Worm (Caenorhabditis elegans): ENCODE data around the gene hsp-12.6.

Gene hsp-12.6

DNA sequence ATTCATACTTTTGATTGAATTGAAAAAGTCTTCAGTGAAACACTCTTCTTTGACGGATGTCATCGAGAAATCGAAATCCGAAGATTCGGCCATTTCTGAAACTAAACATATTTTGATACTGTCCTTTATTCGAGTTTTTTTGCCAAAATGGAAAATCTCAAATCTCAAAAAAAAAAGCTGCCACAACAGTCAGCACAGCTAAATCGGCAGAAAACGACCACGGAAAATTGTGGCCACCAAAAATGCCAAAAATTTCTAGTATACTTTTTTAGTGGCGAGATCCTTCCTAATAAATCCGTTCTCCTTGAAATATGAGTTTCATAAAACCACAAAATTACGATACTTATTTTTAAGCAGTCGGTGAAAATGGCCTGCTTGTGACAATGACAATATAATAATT is 3.1 kb downstream of the hsp-12.6 start, which contains the start of gene F38E11.9:
Gene F38E11.9, minus strand, starts transcription at position 101 of the 400 bp plus-strand sequence.
- TF ChIP-seq ceh-39 (tag; optimal IDR thresholded peaks at IDR 0.05): no peak
- no peak for TF ChIP-seq nhr-12 (tag; optimal IDR thresholded peaks at IDR 0.05)
- no peak for TF ChIP-seq sem-2 (GFP tag; optimal IDR thresholded peaks at IDR 0.05)
- TF ChIP-seq blmp-1 (tag; optimal IDR thresholded peaks at IDR 0.05): no peak
- no peak for TF ChIP-seq ceh-83 (GFP tag; optimal IDR thresholded peaks at IDR 0.05)
- no peak for TF ChIP-seq elt-1 (tag; optimal IDR thresholded peaks at IDR 0.05; ENCODE audit: borderline replicate concordance, insufficient read depth)
- TF ChIP-seq nhr-237 (tag; optimal IDR thresholded peaks at IDR 0.05): no peak
- no peak for TF ChIP-seq nhr-76 (tag; optimal IDR thresholded peaks at IDR 0.05)
- no peak for TF ChIP-seq flh-1 (GFP tag; optimal IDR thresholded peaks at IDR 0.05)
- no peak for TF ChIP-seq nhr-2 (tag; optimal IDR thresholded peaks at IDR 0.05)
- TF ChIP-seq ham-2 (GFP tag; optimal IDR thresholded peaks at IDR 0.05): no peak
- no peak for TF ChIP-seq snpc-4 (tag; optimal IDR thresholded peaks at IDR 0.05)
- TF ChIP-seq lsy-2 (tag; optimal IDR thresholded peaks at IDR 0.05): no peak
- TF ChIP-seq zip-8 (tag; optimal IDR thresholded peaks at IDR 0.05): no peak
- no peak for TF ChIP-seq nhr-28 (tag; optimal IDR thresholded peaks at IDR 0.05)
- no peak for TF ChIP-seq unc-120 (tag; optimal IDR thresholded peaks at IDR 0.05; ENCODE audit: poor library complexity, severe bottlenecking)
- no peak for TF ChIP-seq pha-4 (tag; optimal IDR thresholded peaks at IDR 0.05)

DNA sequence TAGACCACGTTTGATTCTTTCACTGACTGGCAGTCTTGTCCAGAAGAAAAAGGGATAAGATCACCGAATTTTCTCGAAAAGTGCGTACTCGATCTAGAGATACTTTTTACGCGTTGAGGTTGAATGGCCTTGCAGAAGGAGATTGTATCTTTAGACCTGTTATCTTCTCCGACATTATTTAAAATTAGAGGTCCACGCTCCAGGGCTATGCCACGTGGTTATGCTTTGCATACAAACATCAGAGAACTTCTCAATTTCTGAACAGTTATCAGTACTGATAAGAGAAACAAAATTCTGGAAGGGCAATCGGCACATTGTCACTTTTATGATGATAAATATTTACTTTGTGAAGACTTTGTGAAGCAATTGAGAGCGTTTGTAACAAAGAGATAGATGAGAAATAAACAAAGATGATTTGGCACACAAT is 4.9 kb downstream of the hsp-12.6 start:
- TF ChIP-seq elt-1 (tag; optimal IDR thresholded peaks at IDR 0.05; ENCODE audit: borderline replicate concordance, insufficient read depth) (peak; percentile 80), M03D4.4 (tag; optimal IDR thresholded peaks at IDR 0.05) (no peak)

DNA sequence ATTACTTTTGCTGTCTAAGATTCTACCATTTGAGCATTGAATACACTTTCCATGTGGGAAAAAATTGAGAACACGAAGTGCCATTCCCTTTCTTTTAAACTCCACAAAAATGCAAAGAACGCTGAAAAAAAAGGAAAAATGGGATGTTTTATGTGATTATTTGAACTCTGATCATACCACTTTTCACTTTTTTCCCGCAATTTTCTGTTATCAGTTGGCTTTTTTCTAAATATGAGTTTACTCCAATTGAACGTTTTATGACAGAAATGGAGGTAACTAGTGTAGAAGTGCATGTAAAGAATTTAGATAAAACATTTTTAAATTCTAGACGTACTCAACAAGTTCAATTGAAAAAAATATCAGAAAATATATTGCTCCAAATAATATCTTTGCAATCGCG is 5.6 kb downstream of the hsp-12.6 start:
- no peak for TF ChIP-seq bed-3 (GFP tag; optimal IDR thresholded peaks at IDR 0.05)
- TF ChIP-seq nhr-2 (tag; optimal IDR thresholded peaks at IDR 0.05): no peak
- TF ChIP-seq flh-1 (GFP tag; optimal IDR thresholded peaks at IDR 0.05): no peak
- TF ChIP-seq lin-13 (tag; optimal IDR thresholded peaks at IDR 0.05): no peak
- no peak for TF ChIP-seq lsy-2 (tag; optimal IDR thresholded peaks at IDR 0.05)
- no peak for TF ChIP-seq M03D4.4 (tag; optimal IDR thresholded peaks at IDR 0.05)
- no peak for TF ChIP-seq cnd-1 (tag; optimal IDR thresholded peaks at IDR 0.05)
- no peak for TF ChIP-seq ceh-39 (tag; optimal IDR thresholded peaks at IDR 0.05)

DNA sequence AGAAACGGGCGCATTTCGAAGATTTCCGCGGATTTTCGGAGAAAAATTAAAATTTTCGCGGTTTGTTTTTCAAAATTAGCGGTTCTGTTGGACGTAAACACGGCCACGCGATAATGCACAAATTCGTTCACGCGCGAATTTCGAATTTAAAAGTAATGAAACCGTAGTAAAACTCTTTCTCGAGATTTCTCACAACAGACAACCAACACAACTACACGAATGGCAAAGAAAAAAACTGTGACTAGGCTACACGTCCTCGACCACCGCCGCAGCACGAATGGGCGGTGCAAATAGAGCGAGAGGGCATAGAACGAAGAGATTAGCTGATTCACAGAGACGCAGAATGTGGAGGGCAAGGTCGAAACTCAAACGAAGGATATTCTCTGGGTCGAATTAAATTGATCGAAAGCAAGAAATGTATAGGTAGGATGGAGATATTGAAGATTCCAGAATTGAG is 6.1 kb downstream of the hsp-12.6 start, which contains the start of gene idh-1:
Gene idh-1, minus strand, starts transcription at position 228 of the 457 bp plus-strand sequence.
- TF ChIP-seq lin-13 (tag; optimal IDR thresholded peaks at IDR 0.05) (no peak), snpc-4 (tag; optimal IDR thresholded peaks at IDR 0.05) (no peak), lsy-2 (tag; optimal IDR thresholded peaks at IDR 0.05) (no peak), nhr-12 (tag; optimal IDR thresholded peaks at IDR 0.05) (no peak), unc-39 (tag; optimal IDR thresholded peaks at IDR 0.05) (no peak), blmp-1 (tag; optimal IDR thresholded peaks at IDR 0.05) (no peak), tbx-8 (GFP tag; optimal IDR thresholded peaks at IDR 0.05) (no peak), bed-3 (GFP tag; optimal IDR thresholded peaks at IDR 0.05) (no peak), sem-2 (GFP tag; optimal IDR thresholded peaks at IDR 0.05) (no peak), mab-5 (tag; optimal IDR thresholded peaks at IDR 0.05) (no peak)

DNA sequence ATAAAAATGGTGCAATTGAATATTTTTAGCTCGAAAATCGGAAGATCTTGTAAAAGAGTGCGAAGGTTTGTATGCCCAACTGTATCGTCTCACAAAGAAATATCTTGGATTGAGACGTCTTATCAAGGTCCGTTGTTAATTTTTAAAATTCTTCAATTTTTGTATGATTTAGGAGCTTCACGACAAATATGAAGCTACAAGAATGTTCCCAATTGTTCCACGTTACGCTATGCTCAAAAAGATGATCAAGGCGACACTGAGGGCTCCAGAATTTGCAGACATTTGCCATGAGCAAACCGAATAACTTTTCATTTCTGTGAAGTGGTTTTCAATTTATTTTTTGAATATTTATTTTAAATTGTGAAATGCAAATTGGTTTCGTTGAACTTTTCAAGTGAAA is 8.3 kb downstream of the hsp-12.6 start:
- TF ChIP-seq mep-1 (tag; optimal IDR thresholded peaks at IDR 0.05) (no peak), ceh-39 (tag; optimal IDR thresholded peaks at IDR 0.05) (no peak), lin-32 (GFP tag; optimal IDR thresholded peaks at IDR 0.05) (no peak), snpc-4 (tag; optimal IDR thresholded peaks at IDR 0.05) (no peak), blmp-1 (tag; optimal IDR thresholded peaks at IDR 0.05) (no peak), lsy-2 (tag; optimal IDR thresholded peaks at IDR 0.05) (no peak), hlh-1 (tag; optimal IDR thresholded peaks at IDR 0.05) (no peak), ham-2 (GFP tag; optimal IDR thresholded peaks at IDR 0.05) (no peak), nhr-237 (tag; optimal IDR thresholded peaks at IDR 0.05) (no peak), drap-1 (GFP tag; optimal IDR thresholded peaks at IDR 0.05) (no peak), unc-39 (tag; optimal IDR thresholded peaks at IDR 0.05) (no peak), nhr-12 (tag; optimal IDR thresholded peaks at IDR 0.05) (no peak), sptf-1 (tag; optimal IDR thresholded peaks at IDR 0.05) (no peak)

DNA sequence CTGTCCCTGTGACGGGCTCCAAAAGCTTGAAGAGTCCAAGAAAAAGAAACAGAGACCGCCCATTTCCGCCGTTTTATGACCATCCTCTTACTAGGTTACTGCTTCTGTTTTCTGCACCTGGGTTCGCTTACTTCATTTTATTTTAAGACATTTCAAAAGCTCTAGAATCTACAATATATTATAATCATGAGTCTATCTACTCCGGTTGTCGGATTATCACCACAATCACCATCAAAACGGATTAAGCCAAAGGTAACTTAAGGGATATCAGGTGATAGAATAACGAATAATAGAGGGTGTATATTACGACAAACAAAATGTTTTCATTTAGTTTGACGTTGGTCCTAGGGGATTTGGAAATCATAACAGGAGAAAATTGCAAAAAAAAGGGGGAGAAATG is 14.7 kb downstream of the hsp-12.6 start:
- TF ChIP-seq elt-1 (tag; optimal IDR thresholded peaks at IDR 0.05; ENCODE audit: borderline replicate concordance, insufficient read depth) (no peak), cnd-1 (tag; optimal IDR thresholded peaks at IDR 0.05) (no peak), ztf-11 (tag; optimal IDR thresholded peaks at IDR 0.05) (no peak), tbx-8 (GFP tag; optimal IDR thresholded peaks at IDR 0.05) (no peak), bed-3 (GFP tag; optimal IDR thresholded peaks at IDR 0.05) (no peak), drap-1 (GFP tag; optimal IDR thresholded peaks at IDR 0.05) (no peak), nhr-237 (tag; optimal IDR thresholded peaks at IDR 0.05) (no peak), zip-8 (tag; optimal IDR thresholded peaks at IDR 0.05) (no peak), M03D4.4 (tag; optimal IDR thresholded peaks at IDR 0.05) (no peak), hlh-1 (tag; optimal IDR thresholded peaks at IDR 0.05) (no peak), ceh-83 (GFP tag; optimal IDR thresholded peaks at IDR 0.05) (no peak), mep-1 (tag; optimal IDR thresholded peaks at IDR 0.05) (no peak), snpc-4 (tag; optimal IDR thresholded peaks at IDR 0.05) (no peak), unc-120 (tag; optimal IDR thresholded peaks at IDR 0.05; ENCODE audit: poor library complexity, severe bottlenecking) (no peak), ceh-43 (GFP tag; optimal IDR thresholded peaks at IDR 0.05) (no peak), sptf-1 (tag; optimal IDR thresholded peaks at IDR 0.05) (no peak), ceh-39 (tag; optimal IDR thresholded peaks at IDR 0.05) (no peak), sem-2 (GFP tag; optimal IDR thresholded peaks at IDR 0.05) (no peak)
